Worm (Caenorhabditis elegans): ENCODE data around the gene F14H12.8.

DNA sequence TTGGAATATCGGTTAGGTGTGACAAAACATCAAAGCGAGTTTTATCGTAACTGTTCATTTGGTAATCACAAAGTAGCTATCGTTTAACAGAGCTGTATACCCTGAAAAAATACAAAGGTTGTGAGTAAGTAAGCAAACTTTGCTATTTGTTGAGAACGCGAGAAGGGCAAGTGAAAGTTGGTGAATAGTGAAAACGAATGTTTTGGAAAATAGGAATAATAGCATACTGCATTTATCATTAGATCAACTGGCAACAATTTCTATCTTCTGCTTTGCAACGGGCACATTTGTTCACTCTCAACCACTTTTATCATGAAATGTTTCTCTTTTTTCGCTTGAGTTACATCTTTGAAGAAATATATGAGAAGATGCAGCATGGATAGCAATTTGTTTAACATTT lies 36.0 kb downstream of the F14H12.8 start, which contains the start of gene C24A8.5:
- TF ChIP-seq F49E8.2 (tag; optimal IDR thresholded peaks at IDR 0.05; ENCODE audit: borderline replicate concordance) (no peak), egl-43 (GFP tag; IDR thresholded peaks at IDR 0.05) (no peak), nhr-77 (tag; optimal IDR thresholded peaks at IDR 0.05) (no peak), nhr-25 (tag; optimal IDR thresholded peaks at IDR 0.05; ENCODE audit: borderline replicate concordance, insufficient read depth) (no peak), Y75B8A.6 (GFP tag; IDR thresholded peaks at IDR 0.05) (no peak), fkh-10 (GFP tag; optimal IDR thresholded peaks at IDR 0.05) (no peak)

All from whole organism, L4 larva.